Worm (Caenorhabditis elegans): ENCODE data around the gene pqn-18.

The pqn-18 gene

DNA sequence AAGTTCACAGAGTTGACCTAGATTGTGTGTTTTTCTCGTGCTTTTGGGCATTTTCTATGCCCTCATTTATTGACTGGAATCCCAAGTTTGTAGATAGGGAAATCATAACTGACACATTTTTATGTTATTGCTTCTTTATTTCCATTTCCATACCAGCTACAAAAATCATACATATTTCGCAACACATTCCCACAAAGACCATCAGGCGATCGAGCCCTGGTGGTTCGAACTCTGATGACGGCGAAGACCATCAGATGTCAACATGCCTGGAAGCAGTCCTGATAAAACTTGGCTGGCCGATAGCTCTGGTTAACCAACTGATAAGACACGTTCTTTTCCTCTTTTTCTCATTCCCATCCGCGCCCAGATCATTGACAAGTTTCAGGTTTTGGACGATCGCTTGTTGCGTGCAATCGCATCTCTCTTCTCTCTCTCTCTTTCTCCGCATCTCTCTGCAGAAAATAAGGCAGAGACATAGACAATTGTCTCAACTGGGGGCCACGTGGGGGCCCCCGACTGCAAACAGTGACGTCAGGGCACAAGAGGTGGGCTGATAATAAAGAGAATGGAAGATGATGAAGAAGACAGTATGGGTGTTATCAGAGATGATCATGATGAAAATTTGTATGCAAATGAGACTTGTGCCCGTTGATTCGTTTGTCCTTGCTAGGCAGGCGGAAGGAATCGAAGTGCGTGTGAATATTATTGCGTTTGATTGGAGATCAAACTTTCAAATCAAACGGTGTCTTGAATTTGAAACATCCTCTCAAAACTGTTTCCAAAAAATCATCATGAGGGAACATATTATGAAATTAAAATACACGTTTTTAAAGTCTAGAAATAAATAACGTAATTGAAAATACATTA, 35.4 kb upstream of the pqn-18 start (continued):
- TF ChIP-seq bed-2 (GFP tag; IDR thresholded peaks at IDR 0.05) (no peak), B0336.3 (GFP tag; IDR thresholded peaks at IDR 0.05) (peak; percentile 96), Y56A3A.18 (GFP tag; IDR thresholded peaks at IDR 0.05) (peak; percentile 31; the same call in 1 of the 2 replicates), pha-4 (tag; optimal IDR thresholded peaks at IDR 0.05) (peak; percentile 3), ztf-22 (GFP tag; optimal IDR thresholded peaks at IDR 0.05) (peak; percentile 99), let-607 (tag; optimal IDR thresholded peaks at IDR 0.05) (peak; percentile 90 to 96), nfyb-1 (GFP tag; IDR thresholded peaks at IDR 0.05) (peak; percentile 72; the same call in 1 of the 2 replicates), K11D2.4 (GFP tag; IDR thresholded peaks at IDR 0.05) (peak; percentile 82), mcd-1 (GFP tag; IDR thresholded peaks at IDR 0.05) (peak; percentile 61), attf-5 (GFP tag; optimal IDR thresholded peaks at IDR 0.05) (peak; percentile 78), ceh-100 (GFP tag; IDR thresholded peaks at IDR 0.05) (no peak), lin-26 (GFP tag; IDR thresholded peaks at IDR 0.05) (0 out of 2 replicates have a peak, but pooled peaks have one; percentile 49), F33H1.4 (GFP tag; IDR thresholded peaks at IDR 0.05) (no peak), hmg-1.2 (GFP tag; IDR thresholded peaks at IDR 0.05) (peak; percentile 48; the same call in 1 of the 2 replicates), ztf-18 (tag; optimal IDR thresholded peaks at IDR 0.05) (peak; percentile 43), bed-1 (GFP tag; IDR thresholded peaks at IDR 0.05) (no peak), let-526 (GFP tag; IDR thresholded peaks at IDR 0.05) (peak; percentile 56; the same call in 1 of the 2 replicates), zfh-2 (GFP tag; conservative IDR thresholded peaks at IDR 0.05) (peak; percentile 93), B0035.1 (tag; optimal IDR thresholded peaks at IDR 0.05) (no peak), lir-1 (GFP tag; conservative IDR thresholded peaks at IDR 0.05) (0 out of 2 replicates have a peak, but pooled peaks have one; percentile 51), lin-40 (tag; optimal IDR thresholded peaks at IDR 0.05) (peak; percentile 88), C06A6.2 (GFP tag; conservative IDR thresholded peaks at IDR 0.05) (peak; percentile 65; the same call in 1 of the 2 replicates), snpc-4 (GFP tag; optimal IDR thresholded peaks at IDR 0.05) (no peak), snpc-4 (tag; optimal IDR thresholded peaks at IDR 0.05) (peak in 2 of 4 experiments; percentile 44 to 51), nfya-2 (GFP tag; IDR thresholded peaks at IDR 0.05) (no peak), unc-62 (GFP tag; optimal IDR thresholded peaks at IDR 0.05) (peak; percentile 77), somi-1 (GFP tag; optimal IDR thresholded peaks at IDR 0.05) (peak; percentile 91), F23B12.7 (tag; optimal IDR thresholded peaks at IDR 0.05; ENCODE audit: insufficient read depth) (peak; percentile 14), lin-54 (GFP tag; optimal IDR thresholded peaks at IDR 0.05) (peak; percentile 54), sptf-2 (GFP tag; optimal IDR thresholded peaks at IDR 0.05) (peak; percentile 79), F37B4.10 (GFP tag; IDR thresholded peaks at IDR 0.05) (0 out of 2 replicates have a peak, but pooled peaks have one; percentile 4), nhr-80 (tag; optimal IDR thresholded peaks at IDR 0.05) (peak; percentile 100), K12H6.12 (tag; optimal IDR thresholded peaks at IDR 0.05) (peak; percentile 74), gei-17 (GFP tag; optimal IDR thresholded peaks at IDR 0.05) (peak; percentile 70), ztf-26 (tag; optimal IDR thresholded peaks at IDR 0.05) (peak; percentile 90), fkh-3 (tag; optimal IDR thresholded peaks at IDR 0.05) (no peak), atf-7 (tag; optimal IDR thresholded peaks at IDR 0.05) (peak; percentile 100), nhr-120 (GFP tag; IDR thresholded peaks at IDR 0.05) (no peak)
